Worm (Caenorhabditis elegans) whole organism, L4/young adult: ENCODE data around the gene lpr-6.

ENCODE experiments used
- dao-5 ChIP-seq: sonication (generic microtip); optimal IDR thresholded peaks from 2 replicates; lab custom pipeline; 2016; ENCODE audit warnings: missing genotype, missing genetic modification characterization, moderate library complexity, missing compliant biosample characterization
- him-1 ChIP-seq: sonication (generic microtip); optimal IDR thresholded peaks from 2 replicates; lab custom pipeline; 2016; ENCODE audit warnings: missing genotype, missing genetic modification reagents, missing genetic modification characterization, missing compliant biosample characterization

ce11 chrX:11047183-11047582 is 12.6 kb upstream of the lpr-6 start, which contains the start of gene clc-1:
- no peak for TF ChIP-seq him-1 (tag; lab: Kevin White, UChicago)
- TF ChIP-seq dao-5 (tag; lab: Kevin White, UChicago) = no peak
